Worm (Caenorhabditis elegans) whole organism, young adult: ENCODE measurements around the gene gst-8.
A peak's percentile ranks its signal among the peaks of the same experiment; 100 is the strongest.

Source experiments
- B0035.1 ChIP-seq: sonication (generic microtip); optimal IDR thresholded peaks from 2 replicates; lab custom pipeline; 2016; ENCODE audit warnings: missing genetic modification characterization, mild to moderate bottlenecking, missing compliant biosample characterization, missing genotype, missing genetic modification reagents
- F10E7.11 ChIP-seq: sonication (generic microtip); optimal IDR thresholded peaks from 2 replicates; lab custom pipeline; 2017; ENCODE audit warnings: mild to moderate bottlenecking, missing genetic modification characterization, moderate library complexity, missing compliant biosample characterization
- F37B4.10 ChIP-seq: fragments of 200-800 bp; sonication (Bioruptor generic); IDR thresholded peaks from 2 replicates; pipeline ENCODE4 v1.3.6; 2022; ENCODE audit warnings: missing genetic modification characterization, missing compliant biosample characterization
- F49E8.2 ChIP-seq: sonication (generic microtip); optimal IDR thresholded peaks from 3 replicates; lab custom pipeline; 2017; ENCODE audit warnings: missing genetic modification characterization, mild to moderate bottlenecking, missing compliant biosample characterization, antibody characterized with exemption, moderate library complexity; ENCODE audit not compliant: insufficient read depth
- T26A5.8 ChIP-seq: sonication (generic microtip); optimal IDR thresholded peaks from 2 replicates; lab custom pipeline; 2016; ENCODE audit warnings: missing genetic modification characterization, missing compliant biosample characterization
- Y53F4B.3 ChIP-seq: fragments of 200-800 bp; sonication (Bioruptor generic); IDR thresholded peaks from 2 replicates; pipeline ENCODE4 v1.3.6; 2022; ENCODE audit warnings: missing genetic modification reagents, missing genetic modification characterization, missing compliant biosample characterization
- Y53G8AR.9 ChIP-seq: fragments of 200-800 bp; sonication (Bioruptor generic); conservative IDR thresholded peaks from 2 replicates; pipeline ENCODE4 v1.3.6; 2022; ENCODE audit warnings: missing genetic modification reagents, missing genetic modification characterization, missing compliant biosample characterization
- ZK185.1 ChIP-seq: sonication (generic microtip); optimal IDR thresholded peaks from 2 replicates; lab custom pipeline; 2016; ENCODE audit warnings: mild to moderate bottlenecking, missing genetic modification characterization, missing compliant biosample characterization; ENCODE audit not compliant: poor library complexity, severe bottlenecking
- ama-1 ChIP-seq, 3 experiments: fragments of 150-350 bp in 1 of 3; sonication (generic microtip) in 2 of 3; optimal IDR thresholded peaks; 2 replicates each; lab custom pipeline; 2014 to 2018; ENCODE audit warnings: missing biosample characterization in 2 of 3, missing genetic modification characterization in 2 of 3, missing genetic modification reagents in 2 of 3
- aptf-2 ChIP-seq: fragments of 200-800 bp; sonication (Bioruptor generic); conservative IDR thresholded peaks from 2 replicates; pipeline ENCODE4 v1.3.6; 2022; ENCODE audit warnings: missing genetic modification reagents, missing genetic modification characterization, missing compliant biosample characterization
- atf-7 ChIP-seq: sonication (generic microtip); optimal IDR thresholded peaks from 2 replicates; lab custom pipeline; 2017; ENCODE audit warnings: mild to moderate bottlenecking, missing genetic modification characterization, missing compliant biosample characterization
- bed-2 ChIP-seq: fragments of 200-800 bp; sonication (Bioruptor generic); IDR thresholded peaks from 2 replicates; pipeline ENCODE4 v1.3.6; 2022; ENCODE audit warnings: missing genetic modification reagents, missing genetic modification characterization, missing compliant biosample characterization
- ceh-100 ChIP-seq: fragments of 200-800 bp; sonication (Bioruptor generic); IDR thresholded peaks from 2 replicates; pipeline ENCODE4 v1.3.6; 2022; ENCODE audit warnings: missing genetic modification reagents, missing genetic modification characterization, missing compliant biosample characterization
- ceh-91 ChIP-seq: fragments of 200-800 bp; sonication (Bioruptor generic); IDR thresholded peaks from 2 replicates; pipeline ENCODE4 v1.3.6; 2022; ENCODE audit warnings: missing genetic modification reagents, missing genetic modification characterization, missing compliant biosample characterization
- egl-18 ChIP-seq: fragments of 200-800 bp; sonication (Bioruptor generic); IDR thresholded peaks from 2 replicates; pipeline ENCODE4 v1.3.6; 2022; ENCODE audit warnings: missing genetic modification reagents, missing genetic modification characterization, missing compliant biosample characterization
- egrh-3 ChIP-seq: fragments of 200-800 bp; sonication (Bioruptor generic); IDR thresholded peaks from 2 replicates; pipeline ENCODE4 v1.3.6; 2022; ENCODE audit warnings: missing genetic modification reagents, missing genetic modification characterization, missing compliant biosample characterization
- hlh-26 ChIP-seq: fragments of 200-800 bp; sonication (Bioruptor generic); conservative IDR thresholded peaks from 2 replicates; pipeline ENCODE4 v1.3.6; 2022; ENCODE audit warnings: missing genetic modification reagents, missing genetic modification characterization, missing compliant biosample characterization
- hmg-1.2 ChIP-seq: fragments of 200-800 bp; sonication (Bioruptor generic); IDR thresholded peaks from 2 replicates; pipeline ENCODE4 v1.3.6; 2022; ENCODE audit warnings: missing genetic modification reagents, missing genetic modification characterization, missing compliant biosample characterization
- hmg-20 ChIP-seq: fragments of 200-800 bp; sonication (Bioruptor generic); IDR thresholded peaks from 2 replicates; pipeline ENCODE4 v1.3.6; 2022; ENCODE audit warnings: missing genetic modification reagents, missing genetic modification characterization, missing compliant biosample characterization
- hrde-1 ChIP-seq: sonication (generic microtip); optimal IDR thresholded peaks from 2 replicates; lab custom pipeline; 2016; ENCODE audit warnings: missing genetic modification characterization, mild to moderate bottlenecking, missing compliant biosample characterization, moderate library complexity, missing genotype, missing genetic modification reagents, borderline replicate concordance
- let-526 ChIP-seq: fragments of 200-800 bp; sonication (Bioruptor generic); IDR thresholded peaks from 2 replicates; pipeline ENCODE4 v1.3.6; 2022; ENCODE audit warnings: missing genetic modification reagents, missing genetic modification characterization, missing compliant biosample characterization
- let-607 ChIP-seq, 2 experiments: fragments of 200-800 bp in 1 of 2; sonication (Bioruptor generic) in 1 of 2; sonication (generic microtip) in 1 of 2; optimal IDR thresholded peaks; 2 replicates each; lab custom pipeline; 2016 to 2018; ENCODE audit warnings: mild to moderate bottlenecking in 2 of 2, missing compliant biosample characterization in 2 of 2, missing genetic modification characterization in 2 of 2, moderate library complexity in 2 of 2, missing genotype in 1 of 2
- lin-26 ChIP-seq: fragments of 200-800 bp; sonication (Bioruptor generic); IDR thresholded peaks from 2 replicates; pipeline ENCODE4 v1.3.6; 2022; ENCODE audit warnings: missing genetic modification reagents, missing genetic modification characterization, missing compliant biosample characterization
- lir-1 ChIP-seq: fragments of 200-800 bp; sonication (Bioruptor generic); conservative IDR thresholded peaks from 2 replicates; pipeline ENCODE4 v1.3.6; 2022; ENCODE audit warnings: missing genetic modification reagents, missing genetic modification characterization, missing compliant biosample characterization
- lsl-1 ChIP-seq: fragments of 200-800 bp; sonication (Bioruptor generic); optimal IDR thresholded peaks from 2 replicates; lab custom pipeline; 2018; ENCODE audit warnings: mild to moderate bottlenecking, missing genetic modification characterization, moderate library complexity, missing compliant biosample characterization
- madf-10 ChIP-seq: sonication (generic microtip); optimal IDR thresholded peaks from 2 replicates; lab custom pipeline; 2016; ENCODE audit warnings: mild to moderate bottlenecking, missing genetic modification characterization, missing compliant biosample characterization
- madf-6 ChIP-seq: fragments of 200-800 bp; sonication (Bioruptor generic); IDR thresholded peaks from 2 replicates; pipeline ENCODE4 v1.3.6; 2022; ENCODE audit warnings: missing genetic modification reagents, missing genetic modification characterization, missing compliant biosample characterization
- mel-28 ChIP-seq: sonication (generic microtip); optimal IDR thresholded peaks from 2 replicates; lab custom pipeline; 2016; ENCODE audit warnings: borderline replicate concordance, mild to moderate bottlenecking, missing genetic modification characterization, missing compliant biosample characterization
- mes-4 ChIP-seq: sonication (generic microtip); optimal IDR thresholded peaks from 2 replicates; lab custom pipeline; 2016; ENCODE audit warnings: missing genotype, missing genetic modification characterization, missing compliant biosample characterization
- mxl-1 ChIP-seq: sonication (generic microtip); optimal IDR thresholded peaks from 2 replicates; lab custom pipeline; 2016; ENCODE audit warnings: missing genetic modification characterization, missing compliant biosample characterization
- nfya-2 ChIP-seq: fragments of 200-800 bp; sonication (Bioruptor generic); IDR thresholded peaks from 2 replicates; pipeline ENCODE4 v1.3.6; 2022; ENCODE audit warnings: missing genetic modification reagents, missing genetic modification characterization, missing compliant biosample characterization
- nhr-120 ChIP-seq: fragments of 200-800 bp; sonication (Bioruptor generic); IDR thresholded peaks from 2 replicates; pipeline ENCODE4 v1.3.6; 2022; ENCODE audit warnings: missing genetic modification characterization, missing compliant biosample characterization
- pbrm-1 ChIP-seq: fragments of 200-800 bp; sonication (Bioruptor generic); IDR thresholded peaks from 2 replicates; pipeline ENCODE4 v1.3.6; 2022; ENCODE audit warnings: missing genetic modification reagents, missing genetic modification characterization, missing compliant biosample characterization
- repo-1 ChIP-seq: sonication (generic microtip); optimal IDR thresholded peaks from 2 replicates; lab custom pipeline; 2017; ENCODE audit warnings: mild to moderate bottlenecking, missing genetic modification characterization, missing compliant biosample characterization
- sea-2 ChIP-seq: fragments of 200-800 bp; sonication (Bioruptor generic); IDR thresholded peaks from 2 replicates; pipeline ENCODE4 v1.3.6; 2022; ENCODE audit warnings: missing genetic modification characterization, missing compliant biosample characterization
- snpc-1.1 ChIP-seq: sonication (generic microtip); optimal IDR thresholded peaks from 2 replicates; lab custom pipeline; 2017; ENCODE audit warnings: missing genetic modification characterization, mild to moderate bottlenecking, missing compliant biosample characterization, antibody characterized with exemption, moderate library complexity, missing genotype, missing genetic modification reagents; ENCODE audit not compliant: insufficient read depth
- snpc-3.4 ChIP-seq: sonication (generic microtip); optimal IDR thresholded peaks from 2 replicates; lab custom pipeline; 2017; ENCODE audit warnings: missing genetic modification characterization, mild to moderate bottlenecking, missing compliant biosample characterization, antibody characterized with exemption, moderate library complexity, missing genotype, missing genetic modification reagents
- snpc-4 ChIP-seq, 5 experiments: fragments of 150-350 bp in 1 of 5; sonication (generic microtip) in 4 of 5; optimal IDR thresholded peaks; 2 replicates each; lab custom pipeline; 2014 to 2018; ENCODE audit warnings: missing genetic modification characterization in 5 of 5, missing biosample characterization in 3 of 5, antibody characterized with exemption in 2 of 5, mild to moderate bottlenecking in 2 of 5, missing compliant biosample characterization in 2 of 5, missing genotype in 2 of 5, moderate library complexity in 2 of 5, missing genetic modification reagents in 1 of 5
- sptf-2 ChIP-seq: fragments of 200-800 bp; sonication (Bioruptor generic); optimal IDR thresholded peaks from 2 replicates; lab custom pipeline; 2018; ENCODE audit warnings: mild to moderate bottlenecking, missing genetic modification characterization, missing compliant biosample characterization
- tbp1 ChIP-seq: fragments of 200-800 bp; sonication (Bioruptor generic); optimal IDR thresholded peaks from 2 replicates; lab custom pipeline; 2018; ENCODE audit warnings: mild to moderate bottlenecking, missing genetic modification characterization, missing compliant biosample characterization
- tbx-9 ChIP-seq: sonication (generic microtip); optimal IDR thresholded peaks from 2 replicates; lab custom pipeline; 2016; ENCODE audit warnings: borderline replicate concordance, missing genetic modification characterization, inconsistent platforms, missing compliant biosample characterization
- xnd-1 ChIP-seq: sonication (generic microtip); optimal IDR thresholded peaks from 2 replicates; lab custom pipeline; 2016; ENCODE audit warnings: missing genotype, missing genetic modification reagents, missing genetic modification characterization, missing compliant biosample characterization
- zfh-2 ChIP-seq: fragments of 200-800 bp; sonication (Bioruptor generic); conservative IDR thresholded peaks from 2 replicates; pipeline ENCODE4 v1.3.6; 2022; ENCODE audit warnings: missing genetic modification reagents, missing genetic modification characterization, missing compliant biosample characterization
- ztf-6 ChIP-seq: fragments of 200-800 bp; sonication (Bioruptor generic); IDR thresholded peaks from 2 replicates; pipeline ENCODE4 v1.3.6; 2022; ENCODE audit warnings: missing genetic modification reagents, missing genetic modification characterization, missing compliant biosample characterization

gst-8 gene

DNA sequence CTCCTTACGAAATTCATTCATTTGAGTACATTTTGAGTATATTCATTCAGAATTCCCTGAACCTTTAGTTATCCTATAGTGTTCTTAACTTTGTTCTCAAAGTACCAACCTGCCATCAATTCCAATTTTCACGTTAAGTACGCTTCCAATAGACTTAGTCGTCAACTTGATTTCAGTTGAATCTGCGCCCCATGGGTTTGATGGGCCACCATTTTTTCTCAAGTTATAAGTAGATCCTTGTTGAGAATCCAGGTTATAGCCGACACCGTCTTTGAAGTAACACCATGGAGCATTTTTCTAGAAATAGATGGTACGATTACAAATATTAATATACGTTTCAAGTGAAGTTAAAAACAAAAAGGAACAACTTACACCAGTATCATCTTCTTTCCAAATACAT lies 41.2 kb downstream of the gst-8 start (continued):
- TF ChIP-seq madf-10 (tag; lab: Kevin White, UChicago), result no peak
- TF ChIP-seq F37B4.10 (GFP tag; lab: Robert Waterston, UW), result no peak
- no peak for TF ChIP-seq F49E8.2 (tag; lab: Kevin White, UChicago)
- TF ChIP-seq, all 124 proteins: peak for 0

DNA sequence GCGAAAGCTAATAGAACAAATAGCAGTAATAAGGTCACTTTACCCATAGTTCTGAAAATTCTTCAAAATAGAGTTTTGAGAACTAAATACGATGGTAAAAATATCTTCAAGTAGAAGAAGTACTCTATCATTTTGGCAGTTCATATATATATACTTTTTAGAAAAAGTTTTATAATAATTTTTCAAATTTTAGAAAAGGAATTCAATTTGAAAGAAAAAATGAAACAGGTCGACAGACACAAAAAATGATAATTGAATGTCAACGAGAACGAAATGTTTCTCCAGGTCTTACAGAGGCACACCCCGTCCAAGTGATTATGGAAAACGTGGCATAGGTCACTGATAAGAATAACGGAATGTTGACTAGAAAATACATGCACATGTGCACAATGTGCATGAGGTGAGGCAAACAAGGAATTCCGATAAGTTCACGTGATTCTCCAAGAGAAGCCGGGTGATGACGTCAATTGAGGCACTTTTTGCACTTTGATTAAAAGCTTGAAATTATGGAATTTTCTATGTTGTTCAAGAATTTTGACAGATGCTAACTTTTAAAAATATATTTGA lies 41.8 kb downstream of the gst-8 start, which contains the start of gene aagr-2:
Gene aagr-2, minus strand, starts transcription at position 51 of the 567 bp plus-strand sequence.
- TF ChIP-seq zfh-2 (GFP tag; lab: Robert Waterston, UW) (no peak), egrh-3 (GFP tag; lab: Robert Waterston, UW) (no peak), lin-26 (GFP tag; lab: Robert Waterston, UW) (no peak), mes-4 (no peak), lir-1 (GFP tag; lab: Robert Waterston, UW) (no peak), hmg-20 (GFP tag; lab: Robert Waterston, UW) (no peak), B0035.1 (no peak), ZK185.1 (no peak), sptf-2 (GFP tag; lab: Kevin White, UChicago) (no peak), hmg-1.2 (GFP tag; lab: Robert Waterston, UW) (no peak), pbrm-1 (GFP tag; lab: Robert Waterston, UW) (no peak), nhr-120 (GFP tag; lab: Robert Waterston, UW) (no peak), ztf-6 (GFP tag; lab: Robert Waterston, UW) (no peak), tbp1 (GFP tag; lab: Kevin White, UChicago) (peak; percentile 25), tbx-9 (tag; lab: Kevin White, UChicago) (no peak), lsl-1 (GFP tag; lab: Kevin White, UChicago) (no peak), let-607 (tag; optimal IDR thresholded peaks at IDR 0.05; lab: Kevin White, UChicago) (peak; percentile 36 to 64), T26A5.8 (tag; lab: Kevin White, UChicago) (no peak), let-526 (GFP tag; lab: Robert Waterston, UW) (no peak), ama-1 (optimal IDR thresholded peaks at IDR 0.05; lab: Kevin White, UChicago) (no peak), ama-1 (GFP tag; optimal IDR thresholded peaks at IDR 0.05; lab: Kevin White, UChicago) (no peak), ceh-91 (no peak), snpc-3.4 (tag; lab: Kevin White, UChicago) (no peak), Y53F4B.3 (no peak), snpc-4 (GFP tag; optimal IDR thresholded peaks at IDR 0.05; lab: Kevin White, UChicago) (no peak), snpc-4 (tag; optimal IDR thresholded peaks at IDR 0.05; lab: Kevin White, UChicago) (peak in 1 of 4 experiments; percentile 10), Y53G8AR.9 (GFP tag; lab: Robert Waterston, UW) (no peak), bed-2 (GFP tag; lab: Robert Waterston, UW) (no peak), F10E7.11 (tag; lab: Kevin White, UChicago) (no peak), xnd-1 (no peak), hlh-26 (GFP tag; lab: Robert Waterston, UW) (no peak), nfya-2 (GFP tag; lab: Robert Waterston, UW) (no peak), mxl-1 (no peak), ceh-100 (GFP tag; lab: Robert Waterston, UW) (no peak), madf-6 (GFP tag; lab: Robert Waterston, UW) (no peak), hrde-1 (tag; lab: Kevin White, UChicago) (no peak), egl-18 (GFP tag; lab: Robert Waterston, UW) (no peak), repo-1 (tag; lab: Kevin White, UChicago) (no peak), snpc-1.1 (no peak), mel-28 (tag; lab: Kevin White, UChicago) (no peak), sea-2 (GFP tag; lab: Robert Waterston, UW) (no peak), atf-7 (peak; percentile 92), aptf-2 (no peak)
